Fruit fly (Drosophila melanogaster) whole organism, embryonic: ENCODE measurements around the gene akirin.

Experiments
- Abd-B ChIP-seq: fragments of 200-800 bp; sonication (Bioruptor generic); optimal IDR thresholded peaks from 2 replicates; lab custom pipeline; 2018; ENCODE audit warnings: missing biosample characterization, mild to moderate bottlenecking, missing genetic modification characterization, moderate library complexity
- B-H2 ChIP-seq: fragments of 200-800 bp; sonication (Bioruptor generic); optimal IDR thresholded peaks from 2 replicates; lab custom pipeline; 2018; ENCODE audit warnings: missing biosample characterization, mild to moderate bottlenecking, missing genetic modification characterization
- CG10147 ChIP-seq: fragments of 200-800 bp; sonication (Bioruptor generic); optimal IDR thresholded peaks from 2 replicates; lab custom pipeline; 2019; ENCODE audit warnings: missing biosample characterization, mild to moderate bottlenecking, missing genetic modification characterization, moderate library complexity
- CG10462 ChIP-seq: fragments of 200-800 bp; sonication (Bioruptor generic); optimal IDR thresholded peaks from 2 replicates; lab custom pipeline; 2016; ENCODE audit warnings: missing biosample characterization, missing genetic modification characterization
- CG10565 ChIP-seq: fragments of 200-800 bp; sonication (Bioruptor generic); optimal IDR thresholded peaks from 3 replicates; lab custom pipeline; 2016; ENCODE audit warnings: missing biosample characterization, mild to moderate bottlenecking, missing genetic modification characterization
- CG10654 ChIP-seq: fragments of 200-800 bp; sonication (Bioruptor generic); optimal IDR thresholded peaks from 2 replicates; lab custom pipeline; 2016; ENCODE audit warnings: missing biosample characterization, missing genetic modification characterization
- CG10979 ChIP-seq: fragments of 200-800 bp; sonication (Bioruptor generic); optimal IDR thresholded peaks from 2 replicates; lab custom pipeline; 2018; ENCODE audit warnings: missing biosample characterization, mild to moderate bottlenecking, missing genetic modification characterization, moderate library complexity
- CG12942 ChIP-seq: fragments of 200-800 bp; sonication (Bioruptor generic); optimal IDR thresholded peaks from 3 replicates; lab custom pipeline; 2016; ENCODE audit warnings: missing biosample characterization, missing genetic modification characterization
- CG13424 ChIP-seq: fragments of 200-800 bp; sonication (Bioruptor generic); optimal IDR thresholded peaks from 2 replicates; lab custom pipeline; 2019; ENCODE audit warnings: missing biosample characterization, mild to moderate bottlenecking, missing genetic modification characterization, moderate library complexity
- CG15073 ChIP-seq: fragments of 200-800 bp; sonication (Bioruptor generic); optimal IDR thresholded peaks from 2 replicates; lab custom pipeline; 2016; ENCODE audit warnings: missing biosample characterization, missing genetic modification characterization
- CG1602 ChIP-seq: fragments of 200-800 bp; sonication (Bioruptor generic); optimal IDR thresholded peaks from 3 replicates; lab custom pipeline; 2016; ENCODE audit warnings: missing biosample characterization, missing genetic modification characterization
- CG18599 ChIP-seq: fragments of 200-800 bp; sonication (Bioruptor generic); optimal IDR thresholded peaks from 3 replicates; lab custom pipeline; 2017; ENCODE audit warnings: missing biosample characterization, missing genetic modification characterization, mild to moderate bottlenecking, moderate library complexity, missing genetic modification reagents
- CG2712 ChIP-seq: fragments of 200-800 bp; optimal IDR thresholded peaks from 3 replicates; lab custom pipeline; 2019; ENCODE audit warnings: missing biosample characterization, mild to moderate bottlenecking, missing genetic modification characterization, moderate library complexity
- CG31388 ChIP-seq: fragments of 200-800 bp; sonication (Bioruptor generic); optimal IDR thresholded peaks from 2 replicates; lab custom pipeline; 2016; ENCODE audit warnings: missing biosample characterization, missing genetic modification characterization
- CG3838 ChIP-seq: fragments of 200-800 bp; sonication (Bioruptor generic); optimal IDR thresholded peaks from 3 replicates; lab custom pipeline; 2016; ENCODE audit warnings: missing biosample characterization, missing genetic modification characterization
- CG4282 ChIP-seq: fragments of 200-800 bp; sonication (Bioruptor generic); optimal IDR thresholded peaks from 2 replicates; lab custom pipeline; 2016; ENCODE audit warnings: missing biosample characterization, missing genetic modification characterization
- CG4820 ChIP-seq: fragments of 200-800 bp; sonication (Bioruptor generic); optimal IDR thresholded peaks from 3 replicates; lab custom pipeline; 2016; ENCODE audit warnings: missing biosample characterization, missing genetic modification characterization
- CG6175 ChIP-seq: fragments of 200-800 bp; sonication (Bioruptor generic); IDR thresholded peaks from 3 replicates; pipeline ENCODE4 v1.3.6; 2022; ENCODE audit warnings: missing biosample characterization, missing genetic modification characterization
- CG6765 ChIP-seq: fragments of 200-800 bp; sonication (Bioruptor generic); optimal IDR thresholded peaks from 3 replicates; lab custom pipeline; 2017; ENCODE audit warnings: missing biosample characterization, mild to moderate bottlenecking, missing genetic modification characterization
- CG8290 ChIP-seq, 3 experiments: fragments of 200-800 bp; sonication (Bioruptor generic); optimal IDR thresholded peaks; 2 replicates each; lab custom pipeline; 2016 to 2019; ENCODE audit warnings: missing biosample characterization in 3 of 3, missing genetic modification characterization in 3 of 3, mild to moderate bottlenecking in 2 of 3, moderate library complexity in 1 of 3
- CG9797 ChIP-seq: fragments of 200-800 bp; sonication (Bioruptor generic); optimal IDR thresholded peaks from 3 replicates; lab custom pipeline; 2018; ENCODE audit warnings: missing biosample characterization, mild to moderate bottlenecking, missing genetic modification characterization
- Fer1 ChIP-seq: fragments of 200-800 bp; sonication (Bioruptor generic); optimal IDR thresholded peaks from 2 replicates; lab custom pipeline; 2017; ENCODE audit warnings: missing biosample characterization, mild to moderate bottlenecking, missing genetic modification characterization
- Fer2 ChIP-seq: fragments of 200-800 bp; sonication (Bioruptor generic); optimal IDR thresholded peaks from 2 replicates; lab custom pipeline; 2018; ENCODE audit warnings: missing biosample characterization, mild to moderate bottlenecking, missing genetic modification characterization, moderate library complexity
- Fer3 ChIP-seq: fragments of 200-800 bp; sonication (Bioruptor generic); optimal IDR thresholded peaks from 2 replicates; lab custom pipeline; 2018; ENCODE audit warnings: missing biosample characterization, mild to moderate bottlenecking, missing genetic modification characterization, moderate library complexity
- HmgD ChIP-seq: fragments of 200-800 bp; sonication (Bioruptor generic); optimal IDR thresholded peaks from 3 replicates; lab custom pipeline; 2016; ENCODE audit warnings: missing biosample characterization, missing genetic modification characterization
- Hmr ChIP-seq: fragments of 200-800 bp; sonication (Bioruptor generic); optimal IDR thresholded peaks from 3 replicates; lab custom pipeline; 2017; ENCODE audit warnings: mild to moderate bottlenecking, missing biosample characterization, missing genetic modification reagents, missing genetic modification characterization
- MTF-1 ChIP-seq: fragments of 200-800 bp; sonication (Bioruptor generic); optimal IDR thresholded peaks from 2 replicates; lab custom pipeline; 2018; ENCODE audit warnings: missing biosample characterization, mild to moderate bottlenecking, missing genetic modification characterization, borderline replicate concordance
- Med ChIP-seq: fragments of 200-800 bp; sonication (Bioruptor generic); peaks from one replicate; lab custom pipeline; 2016; ENCODE audit warnings: missing biosample characterization, missing genetic modification characterization, mild to moderate bottlenecking, inconsistent platforms, moderate library complexity
- Mrtf ChIP-seq: fragments of 200-800 bp; sonication (Bioruptor generic); IDR thresholded peaks from 3 replicates; pipeline ENCODE4 v1.3.6; 2022; ENCODE audit warnings: missing biosample characterization, missing genetic modification characterization
- Ravus ChIP-seq: fragments of 200-800 bp; sonication (Bioruptor generic); IDR thresholded peaks from 2 replicates; pipeline ENCODE4 v1.3.6; 2022; ENCODE audit warnings: missing biosample characterization, missing genetic modification characterization
- Tbp ChIP-seq: fragments of >200 bp; optimal IDR thresholded peaks from 2 replicates; lab custom pipeline; 2018; ENCODE audit warnings: missing biosample characterization, missing genetic modification characterization
- ara ChIP-seq: fragments of 200-800 bp; sonication (Bioruptor generic); IDR thresholded peaks from 2 replicates; pipeline ENCODE4 v1.3.6; 2022; ENCODE audit warnings: missing biosample characterization, missing genetic modification characterization
- eve ChIP-seq, 2 experiments: fragments of >200 bp; optimal IDR thresholded peaks; 2 replicates each; lab custom pipeline; 2017; ENCODE audit warnings: missing biosample characterization in 2 of 2, missing genetic modification characterization in 2 of 2
- fd3F ChIP-seq: fragments of 200-800 bp; sonication (Bioruptor generic); optimal IDR thresholded peaks from 2 replicates; lab custom pipeline; 2018; ENCODE audit warnings: missing biosample characterization, mild to moderate bottlenecking, missing genetic modification characterization, moderate library complexity
- ftz-f1 ChIP-seq: fragments of 200-800 bp; sonication (Bioruptor generic); optimal IDR thresholded peaks from 2 replicates; lab custom pipeline; 2016; ENCODE audit warnings: missing biosample characterization, missing genetic modification characterization
- fu2 ChIP-seq: fragments of 200-800 bp; sonication (Bioruptor generic); optimal IDR thresholded peaks from 2 replicates; lab custom pipeline; 2016; ENCODE audit warnings: missing biosample characterization, missing genetic modification characterization
- gro ChIP-seq: fragments of 200-800 bp; sonication (Bioruptor generic); optimal IDR thresholded peaks from 2 replicates; lab custom pipeline; 2016; ENCODE audit warnings: missing biosample characterization, missing genetic modification characterization
- jing ChIP-seq: fragments of 200-800 bp; sonication (Bioruptor generic); optimal IDR thresholded peaks from 2 replicates; lab custom pipeline; 2018; ENCODE audit warnings: missing biosample characterization, mild to moderate bottlenecking, missing genetic modification characterization
- kay ChIP-seq: fragments of 200-800 bp; sonication (Bioruptor generic); optimal IDR thresholded peaks from 2 replicates; lab custom pipeline; 2016; ENCODE audit warnings: missing biosample characterization, missing genetic modification characterization
- mirr ChIP-seq: fragments of 200-800 bp; sonication (Bioruptor generic); optimal IDR thresholded peaks from 3 replicates; lab custom pipeline; 2018; ENCODE audit warnings: missing biosample characterization, mild to moderate bottlenecking, missing genetic modification characterization
- nmo ChIP-seq: fragments of 200-800 bp; sonication (Bioruptor generic); optimal IDR thresholded peaks from 2 replicates; lab custom pipeline; 2018; ENCODE audit warnings: missing biosample characterization, mild to moderate bottlenecking, missing genetic modification characterization, moderate library complexity
- peb ChIP-seq: fragments of 200-800 bp; sonication (Bioruptor generic); IDR thresholded peaks from 2 replicates; pipeline ENCODE4 v1.3.6; 2022; ENCODE audit warnings: missing biosample characterization, missing genetic modification characterization
- run ChIP-seq: fragments of 200-800 bp; sonication (Bioruptor generic); optimal IDR thresholded peaks from 3 replicates; lab custom pipeline; 2018; ENCODE audit warnings: missing biosample characterization, mild to moderate bottlenecking, missing genetic modification characterization
- sd ChIP-seq: fragments of 200-800 bp; sonication (Bioruptor generic); optimal IDR thresholded peaks from 3 replicates; lab custom pipeline; 2018; ENCODE audit warnings: missing biosample characterization, mild to moderate bottlenecking, missing genetic modification characterization, moderate library complexity
- slp2 ChIP-seq: fragments of 200-800 bp; sonication (Bioruptor generic); optimal IDR thresholded peaks from 2 replicates; lab custom pipeline; 2016; ENCODE audit warnings: missing biosample characterization, missing genetic modification characterization
- ssp ChIP-seq: fragments of 200-800 bp; sonication (Bioruptor generic); IDR thresholded peaks from 2 replicates; pipeline ENCODE4 v1.3.6; 2022; ENCODE audit warnings: missing biosample characterization, missing genetic modification characterization
- toy ChIP-seq: fragments of 200-800 bp; sonication (Bioruptor generic); IDR thresholded peaks from 2 replicates; pipeline ENCODE4 v1.3.6; 2022; ENCODE audit warnings: missing biosample characterization, missing genetic modification characterization
- trh ChIP-seq: fragments of 200-800 bp; sonication (Bioruptor generic); optimal IDR thresholded peaks from 2 replicates; lab custom pipeline; 2016; ENCODE audit warnings: missing biosample characterization, missing genetic modification characterization
- vfl ChIP-seq: fragments of 200-800 bp; sonication (Bioruptor generic); optimal IDR thresholded peaks from 2 replicates; lab custom pipeline; 2016; ENCODE audit warnings: missing biosample characterization, missing genetic modification characterization
- wek ChIP-seq: fragments of 200-800 bp; sonication (Bioruptor generic); optimal IDR thresholded peaks from 3 replicates; lab custom pipeline; 2018; ENCODE audit warnings: missing biosample characterization, mild to moderate bottlenecking, missing genetic modification characterization, moderate library complexity

The akirin gene

dm6 chr3L:7347984-7348631 is 21.5 kb upstream of the akirin start, which contains the start of the genes Srp19 and qm (continued):
- TF ChIP-seq HmgD (no peak), vfl (peak; percentile 54), MTF-1 (GFP tag; lab: Kevin White, UChicago) (no peak), peb (GFP tag; lab: Robert Waterston, UW) (no peak), Tbp (no peak), CG10147 (no peak), CG15073 (GFP tag; lab: Kevin White, UChicago) (no peak), CG10462 (no peak), trh (GFP tag; lab: Kevin White, UChicago) (no peak), CG10565 (no peak), slp2 (GFP tag; lab: Kevin White, UChicago) (no peak), CG4820 (GFP tag; lab: Kevin White, UChicago) (peak; percentile 6), CG1602 (GFP tag; lab: Kevin White, UChicago) (peak; percentile 36), fu2 (GFP tag; lab: Kevin White, UChicago) (peak; percentile 4), nmo (GFP tag; lab: Kevin White, UChicago) (peak; percentile 60), sd (tag; lab: Kevin White, UChicago) (peak; percentile 33), CG4282 (GFP tag; lab: Kevin White, UChicago) (no peak), Abd-B (GFP tag; lab: Kevin White, UChicago) (no peak), ftz-f1 (peak; percentile 87), CG10979 (tag; lab: Kevin White, UChicago) (peak; percentile 27), CG8290 (GFP tag; optimal IDR thresholded peaks at IDR 0.05; lab: Kevin White, UChicago) (peak; percentile 45), CG8290 (tag; optimal IDR thresholded peaks at IDR 0.05; lab: Kevin White, UChicago) (peak in 1 of 2 experiments; percentile 49), eve (GFP tag; optimal IDR thresholded peaks at IDR 0.05; lab: Kevin White, UChicago) (no peak), CG9797 (GFP tag; lab: Kevin White, UChicago) (peak; percentile 12), Hmr (GFP tag; lab: Kevin White, UChicago) (peak; percentile 62), Ravus (GFP tag; lab: Robert Waterston, UW) (no peak), kay (GFP tag; lab: Kevin White, UChicago) (peak; percentile 54), fd3F (GFP tag; lab: Kevin White, UChicago) (no peak), CG10654 (GFP tag; lab: Kevin White, UChicago) (peak; percentile 15), toy (GFP tag; lab: Robert Waterston, UW) (no peak), CG6765 (GFP tag; lab: Kevin White, UChicago) (peak; percentile 43), Med (GFP tag; lab: Kevin White, UChicago) (peak; percentile 85), Fer1 (GFP tag; lab: Kevin White, UChicago) (peak; percentile 51), CG3838 (GFP tag; lab: Kevin White, UChicago) (no peak), wek (GFP tag; lab: Kevin White, UChicago) (peak; percentile 43), Fer3 (peak; percentile 26), CG12942 (GFP tag; lab: Kevin White, UChicago) (peak; percentile 19), Mrtf (GFP tag; lab: Robert Waterston, UW) (no peak), run (tag; lab: Kevin White, UChicago) (no peak), B-H2 (no peak), CG6175 (GFP tag; lab: Robert Waterston, UW) (no peak), gro (GFP tag; lab: Kevin White, UChicago) (peak; percentile 36), jing (GFP tag; lab: Kevin White, UChicago) (no peak), mirr (GFP tag; lab: Kevin White, UChicago) (peak; percentile 22), CG18599 (GFP tag; lab: Kevin White, UChicago) (peak; percentile 36), Fer2 (tag; lab: Kevin White, UChicago) (peak; percentile 34), CG31388 (GFP tag; lab: Kevin White, UChicago) (no peak), CG2712 (tag; lab: Kevin White, UChicago) (peak; percentile 68), ssp (GFP tag; lab: Robert Waterston, UW) (no peak; the same call in none of the 2 replicates), ara (GFP tag; lab: Robert Waterston, UW) (no peak), CG13424 (tag; lab: Kevin White, UChicago) (peak; percentile 33)
